Worm (Caenorhabditis elegans) whole organism, L1 larva: ENCODE data around the gene spe-29.
"Not testable (repeated sequence)": the region's sequence is repeated elsewhere in the genome, so short reads cannot be mapped to it uniquely, and the experiment has no call there.

Experiments used
- C04F5.9 ChIP-seq: sonication (generic microtip); optimal IDR thresholded peaks from 2 replicates; lab custom pipeline; 2016; ENCODE audit warnings: missing genetic modification characterization, missing compliant biosample characterization
- C16A3.4 ChIP-seq: fragments of 150-350 bp; optimal IDR thresholded peaks from 2 replicates; lab custom pipeline; 2014; ENCODE audit warnings: missing biosample characterization, missing genetic modification characterization
- C34B4.2 ChIP-seq: sonication (generic microtip); optimal IDR thresholded peaks from 2 replicates; lab custom pipeline; 2017; ENCODE audit warnings: mild to moderate bottlenecking, missing genetic modification characterization, missing compliant biosample characterization
- F16B12.6 ChIP-seq: fragments of 150-350 bp; optimal IDR thresholded peaks from 2 replicates; lab custom pipeline; 2014; ENCODE audit warnings: missing biosample characterization, missing genetic modification characterization
- alr-1 ChIP-seq: fragments of 200-800 bp; sonication (Bioruptor generic); optimal IDR thresholded peaks from 2 replicates; lab custom pipeline; 2018; ENCODE audit warnings: borderline replicate concordance, mild to moderate bottlenecking, missing genetic modification characterization, missing compliant biosample characterization
- blmp-1 ChIP-seq: fragments of 150-350 bp; optimal IDR thresholded peaks from 2 replicates; lab custom pipeline; 2014; ENCODE audit warnings: missing biosample characterization, missing genetic modification characterization
- ceh-63 ChIP-seq: fragments of 200-800 bp; sonication (Bioruptor generic); optimal IDR thresholded peaks from 2 replicates; lab custom pipeline; 2018; ENCODE audit warnings: mild to moderate bottlenecking, missing genetic modification characterization, missing compliant biosample characterization
- ceh-8 ChIP-seq: fragments of 200-800 bp; sonication (Bioruptor generic); optimal IDR thresholded peaks from 2 replicates; lab custom pipeline; 2018; ENCODE audit warnings: mild to moderate bottlenecking, missing genetic modification characterization, moderate library complexity, missing compliant biosample characterization
- ceh-82 ChIP-seq, 3 experiments: fragments of 150-350 bp in 1 of 3; sonication (generic microtip) in 2 of 3; optimal IDR thresholded peaks; 2 replicates each; lab custom pipeline; 2014 to 2017; ENCODE audit warnings: missing biosample characterization in 3 of 3, missing genetic modification characterization in 3 of 3
- ceh-88 ChIP-seq: fragments of 200-800 bp; sonication (Bioruptor generic); IDR thresholded peaks from 2 replicates; pipeline ENCODE4 v1.3.6; 2022; ENCODE audit warnings: missing genetic modification characterization, missing compliant biosample characterization
- dpl-1 ChIP-seq, 3 experiments: fragments of 150-350 bp in 2 of 3; sonication (generic microtip) in 1 of 3; optimal IDR thresholded peaks; 2 replicates each; lab custom pipeline; 2014 to 2017; ENCODE audit warnings: missing biosample characterization in 3 of 3, missing genetic modification characterization in 3 of 3, missing genetic modification reagents in 3 of 3
- dsc-1 ChIP-seq: sonication (generic microtip); optimal IDR thresholded peaks from 2 replicates; lab custom pipeline; 2016; ENCODE audit warnings: mild to moderate bottlenecking, missing genetic modification characterization, missing compliant biosample characterization
- efl-1 ChIP-seq, 4 experiments: fragments of 150-350 bp; optimal IDR thresholded peaks in 3 of 4; peaks in 1 of 4; 1 replicate in 1 of 4; 2 replicates in 3 of 4; lab custom pipeline; 2014; ENCODE audit warnings: missing biosample characterization in 2 of 4, missing genetic modification characterization in 2 of 4, missing genetic modification reagents in 2 of 4
- elt-3 ChIP-seq, 6 experiments: fragments of 150-350 bp in 1 of 6; sonication (generic microtip); optimal IDR thresholded peaks; 2 replicates each; lab custom pipeline; 2017 to 2018; ENCODE audit warnings: missing biosample characterization in 6 of 6, missing genetic modification characterization in 6 of 6, inconsistent platforms in 1 of 6
- ets-5 ChIP-seq: fragments of 200-800 bp; sonication (Bioruptor generic); IDR thresholded peaks from 2 replicates; pipeline ENCODE4 v1.3.6; 2022; ENCODE audit warnings: missing genetic modification characterization, missing compliant biosample characterization
- fkh-10 ChIP-seq: sonication (generic microtip); optimal IDR thresholded peaks from 2 replicates; lab custom pipeline; 2017; ENCODE audit warnings: missing biosample characterization, missing genetic modification reagents, missing genetic modification characterization
- fkh-8 ChIP-seq: sonication (generic microtip); optimal IDR thresholded peaks from 2 replicates; lab custom pipeline; 2016; ENCODE audit warnings: mild to moderate bottlenecking, missing genetic modification characterization, missing compliant biosample characterization
- fos-1 ChIP-seq: fragments of 150-350 bp; optimal IDR thresholded peaks from 2 replicates; lab custom pipeline; 2014; ENCODE audit warnings: missing biosample characterization, missing genetic modification characterization
- isw-1 ChIP-seq: fragments of 200-800 bp; sonication (Bioruptor generic); IDR thresholded peaks from 2 replicates; pipeline ENCODE4 v1.3.6; 2022; ENCODE audit warnings: missing genetic modification characterization, missing compliant biosample characterization
- lin-13 ChIP-seq: fragments of 150-350 bp; optimal IDR thresholded peaks from 2 replicates; lab custom pipeline; 2014; ENCODE audit warnings: missing biosample characterization, missing genetic modification reagents, missing genetic modification characterization
- lin-14 ChIP-seq: fragments of 200-800 bp; sonication (Bioruptor generic); optimal IDR thresholded peaks from 2 replicates; lab custom pipeline; 2018; ENCODE audit warnings: mild to moderate bottlenecking, missing genetic modification characterization, moderate library complexity, missing compliant biosample characterization
- lin-15B ChIP-seq: fragments of 150-350 bp; sonication (generic microtip); optimal IDR thresholded peaks from 3 replicates; lab custom pipeline; 2014; ENCODE audit warnings: missing biosample characterization, missing genetic modification characterization
- lin-35 ChIP-seq, 2 experiments: fragments of 150-350 bp; optimal IDR thresholded peaks; 2 replicates each; lab custom pipeline; 2014; ENCODE audit warnings: missing biosample characterization in 2 of 2, missing genetic modification characterization in 2 of 2, missing genetic modification reagents in 2 of 2
- mef-2 ChIP-seq: fragments of 150-350 bp; optimal IDR thresholded peaks from 2 replicates; lab custom pipeline; 2014; ENCODE audit warnings: missing biosample characterization, missing genetic modification characterization
- mep-1 ChIP-seq: fragments of 150-350 bp; optimal IDR thresholded peaks from 2 replicates; lab custom pipeline; 2014; ENCODE audit warnings: missing biosample characterization, missing genetic modification characterization
- nhr-19 ChIP-seq: fragments of 200-800 bp; sonication (Bioruptor generic); conservative IDR thresholded peaks from 2 replicates; pipeline ENCODE4 v1.3.6; 2022; ENCODE audit warnings: missing genetic modification characterization, missing compliant biosample characterization
- nhr-237 ChIP-seq: fragments of 150-350 bp; optimal IDR thresholded peaks from 2 replicates; lab custom pipeline; 2014; ENCODE audit warnings: missing biosample characterization, missing genetic modification characterization
- nhr-47 ChIP-seq: sonication (generic microtip); optimal IDR thresholded peaks from 2 replicates; lab custom pipeline; 2016; ENCODE audit warnings: mild to moderate bottlenecking, missing genetic modification characterization, moderate library complexity, missing compliant biosample characterization
- nhr-84 ChIP-seq: sonication (generic microtip); optimal IDR thresholded peaks from 2 replicates; lab custom pipeline; 2017; ENCODE audit warnings: missing biosample characterization, missing genetic modification characterization
- nhr-85 ChIP-seq: sonication (generic microtip); peaks from one replicate; lab custom pipeline; 2016; ENCODE audit warnings: missing genetic modification characterization, inconsistent platforms, missing compliant biosample characterization
- pqm-1 ChIP-seq: sonication (generic microtip); optimal IDR thresholded peaks from 3 replicates; lab custom pipeline; 2017; ENCODE audit warnings: missing biosample characterization, missing genetic modification characterization
- rnt-1 ChIP-seq: sonication (generic microtip); optimal IDR thresholded peaks from 2 replicates; lab custom pipeline; 2016; ENCODE audit warnings: mild to moderate bottlenecking, missing genetic modification characterization, moderate library complexity, missing compliant biosample characterization
- sptf-1 ChIP-seq: fragments of 150-350 bp; optimal IDR thresholded peaks from 2 replicates; lab custom pipeline; 2014; ENCODE audit warnings: missing biosample characterization, missing genetic modification characterization
- sup-37 ChIP-seq: fragments of 200-800 bp; sonication (Bioruptor generic); optimal IDR thresholded peaks from 2 replicates; lab custom pipeline; 2018; ENCODE audit warnings: mild to moderate bottlenecking, missing genetic modification characterization, missing compliant biosample characterization
- swsn-7 ChIP-seq: sonication (generic microtip); optimal IDR thresholded peaks from 2 replicates; lab custom pipeline; 2016; ENCODE audit warnings: missing genetic modification characterization, missing compliant biosample characterization
- tbx-2 ChIP-seq: sonication (generic microtip); optimal IDR thresholded peaks from 2 replicates; lab custom pipeline; 2016; ENCODE audit warnings: missing genetic modification characterization, missing compliant biosample characterization
- unc-130 ChIP-seq: fragments of 150-350 bp; optimal IDR thresholded peaks from 2 replicates; lab custom pipeline; 2017; ENCODE audit warnings: missing biosample characterization, missing genetic modification characterization, inconsistent platforms
- zag-1 ChIP-seq: fragments of 150-350 bp; optimal IDR thresholded peaks from 2 replicates; lab custom pipeline; 2014; ENCODE audit warnings: missing biosample characterization, missing genetic modification characterization
- ztf-11 ChIP-seq, 2 experiments: sonication (generic microtip); optimal IDR thresholded peaks; 2 replicates each; lab custom pipeline; 2016 to 2017; ENCODE audit warnings: missing genetic modification characterization in 2 of 2, missing biosample characterization in 1 of 2, missing compliant biosample characterization in 1 of 2

Gene spe-29

ce11 chrIV:9893649-9894048, 40.0 kb upstream of the spe-29 start, which contains the start of gene sss-1:
sss-1 (minus strand) TSS chrIV:9893749.
- TF ChIP-seq pqm-1 (tag; lab: Kevin White, UChicago); lin-35 (GFP tag; optimal IDR thresholded peaks at IDR 0.05; lab: Kevin White, UChicago); ceh-8 (GFP tag; lab: Kevin White, UChicago): not testable (repeated sequence)

ce11 chrIV:9894331-9894730, 39.3 kb upstream of the spe-29 start, which contains the start of gene msp-77:
msp-77 (plus strand) TSS chrIV:9894631.
- TF ChIP-seq nhr-237; blmp-1 (tag; lab: Kevin White, UChicago); ceh-88 (GFP tag; lab: Robert Waterston, UW): not testable (repeated sequence)

ce11 chrIV:9895088-9895487, 38.6 kb upstream of the spe-29 start, which contains the start of gene ssp-32:
ssp-32 (plus strand) TSS chrIV:9895388.
- TF ChIP-seq ets-5 (GFP tag; lab: Robert Waterston, UW) (no peak), sup-37 (GFP tag; lab: Kevin White, UChicago) (no peak), lin-15B (tag; lab: Kevin White, UChicago) (no peak), F16B12.6 (tag; lab: Kevin White, UChicago) (no peak), ceh-63 (GFP tag; lab: Kevin White, UChicago) (no peak), fkh-8 (no peak), elt-3 (tag; optimal IDR thresholded peaks at IDR 0.05; lab: Kevin White, UChicago) (no peak), isw-1 (no peak), zag-1 (no peak), mef-2 (tag; lab: Kevin White, UChicago) (no peak), swsn-7 (tag; lab: Kevin White, UChicago) (no peak), unc-130 (tag; lab: Kevin White, UChicago) (no peak), nhr-85 (tag; lab: Kevin White, UChicago) (no peak), lin-13 (GFP tag; lab: Kevin White, UChicago) (no peak), C34B4.2 (tag; lab: Kevin White, UChicago) (no peak), ztf-11 (tag; optimal IDR thresholded peaks at IDR 0.05; lab: Kevin White, UChicago) (no peak), C16A3.4 (tag; lab: Kevin White, UChicago) (no peak), rnt-1 (no peak), sptf-1 (tag; lab: Kevin White, UChicago) (no peak)

- no peak for TF ChIP-seq C04F5.9 (tag; lab: Kevin White, UChicago)
- TF ChIP-seq ets-5 (GFP tag; lab: Robert Waterston, UW), result no peak
- TF ChIP-seq fos-1 (tag; lab: Kevin White, UChicago), result no peak
- TF ChIP-seq ceh-63 (GFP tag; lab: Kevin White, UChicago), result no peak
- no peak for TF ChIP-seq nhr-85 (tag; lab: Kevin White, UChicago)
- TF ChIP-seq efl-1 (optimal IDR thresholded peaks at IDR 0.05; lab: Kevin White, UChicago), result no peak
- TF ChIP-seq efl-1 (GFP tag; optimal IDR thresholded peaks at IDR 0.05 in 1 of 2; lab: Kevin White, UChicago), result peak in 1 of 2 experiments; percentile 21
- no peak for TF ChIP-seq nhr-84 (tag; lab: Kevin White, UChicago)
- TF ChIP-seq nhr-47 (tag; lab: Kevin White, UChicago), result no peak
Measured at ce11 chrIV:9898712-9899111, 35.0 kb upstream of the spe-29 start, which contains the start of gene tbc-3. tbc-3 (plus strand) TSS chrIV:9899012.

- peak; percentile 10 to 66 for TF ChIP-seq lin-35 (GFP tag; optimal IDR thresholded peaks at IDR 0.05; lab: Kevin White, UChicago)
- peak; percentile 14 for TF ChIP-seq fkh-10 (GFP tag; lab: Kevin White, UChicago)
- no peak for TF ChIP-seq dsc-1 (tag; lab: Kevin White, UChicago)
- TF ChIP-seq alr-1 (tag; lab: Kevin White, UChicago), result no peak
- TF ChIP-seq efl-1 (optimal IDR thresholded peaks at IDR 0.05; lab: Kevin White, UChicago), result peak; percentile 34 to 45
- TF ChIP-seq efl-1 (GFP tag; optimal IDR thresholded peaks at IDR 0.05 in 1 of 2; lab: Kevin White, UChicago), result peak; percentile 37 to 93
- no peak for TF ChIP-seq nhr-19 (GFP tag; lab: Robert Waterston, UW)
- peak in 1 of 3 experiments; percentile 7 for TF ChIP-seq ceh-82 (tag; optimal IDR thresholded peaks at IDR 0.05; lab: Kevin White, UChicago)
- no peak for TF ChIP-seq tbx-2
- peak; percentile 13 to 42 (median 31) for TF ChIP-seq dpl-1 (GFP tag; optimal IDR thresholded peaks at IDR 0.05; lab: Kevin White, UChicago)
- peak; percentile 19 for TF ChIP-seq mep-1 (tag; lab: Kevin White, UChicago)
- peak; percentile 62 for TF ChIP-seq lin-14 (GFP tag; lab: Kevin White, UChicago)
Measured at ce11 chrIV:9899227-9899626, 34.5 kb upstream of the spe-29 start.
